Fruit fly (Drosophila melanogaster): ENCODE measurements around the gene ND-B8.

Gene ND-B8

dm6 chr2L:4458119-4459056 lies 4.0 kb downstream of the ND-B8 start, which contains the start of gene RpL27A (continued):
- TF ChIP-seq jigr1 (GFP tag; IDR thresholded peaks at IDR 0.05) (0 out of 3 replicates have a peak, but pooled peaks have one; percentile 25), schlank (tag; optimal IDR thresholded peaks at IDR 0.05) (peak; percentile 84), chm (GFP tag; IDR thresholded peaks at IDR 0.05) (peak; percentile 95), CG10565 (GFP tag; optimal IDR thresholded peaks at IDR 0.05) (no peak), nerfin-2 (GFP tag; IDR thresholded peaks at IDR 0.05; ENCODE audit: partially characterized antibody) (no peak; the same call in 1 of the 2 replicates), Nf-YC (tag; optimal IDR thresholded peaks at IDR 0.05) (peak; percentile 58), Dp (GFP tag; optimal IDR thresholded peaks at IDR 0.05) (peak; percentile 72), hbn (GFP tag; IDR thresholded peaks at IDR 0.05; ENCODE audit: partially characterized antibody) (no peak), CkIIα-i1 (GFP tag; IDR thresholded peaks at IDR 0.05) (peak; percentile 60; the same call in 1 of the 2 replicates), pho (GFP tag; optimal IDR thresholded peaks at IDR 0.05) (peak; percentile 57), CG14050 (GFP tag; IDR thresholded peaks at IDR 0.05) (peak; percentile 70), knrl (GFP tag; IDR thresholded peaks at IDR 0.05; ENCODE audit: partially characterized antibody) (peak; percentile 65), scrt (GFP tag; optimal IDR thresholded peaks at IDR 0.05) (peak; percentile 73), HmgD (GFP tag; optimal IDR thresholded peaks at IDR 0.05) (peak; percentile 39), CG11723 (GFP tag; optimal IDR thresholded peaks at IDR 0.05) (peak; percentile 82), CG12236 (GFP tag; optimal IDR thresholded peaks at IDR 0.05) (peak; percentile 64), Antp (GFP tag; optimal IDR thresholded peaks at IDR 0.05) (peak; percentile 49), dati (GFP tag; IDR thresholded peaks at IDR 0.05) (peak; percentile 76), CG6654 (GFP tag; optimal IDR thresholded peaks at IDR 0.05) (peak; percentile 63), CG16815 (GFP tag; optimal IDR thresholded peaks at IDR 0.05) (peak; percentile 47), CG34224 (GFP tag; IDR thresholded peaks at IDR 0.05; ENCODE audit: partially characterized antibody) (no peak), tio (GFP tag; optimal IDR thresholded peaks at IDR 0.05) (no peak), eyg (GFP tag; optimal IDR thresholded peaks at IDR 0.05) (peak; percentile 55), BEAF-32 (GFP tag; optimal IDR thresholded peaks at IDR 0.05) (peak; percentile 76), danr (GFP tag; IDR thresholded peaks at IDR 0.05) (no peak), pfk (GFP tag; optimal IDR thresholded peaks at IDR 0.05) (peak; percentile 78), Ssrp (tag; optimal IDR thresholded peaks at IDR 0.05) (peak; percentile 43), Atf3 (GFP tag; optimal IDR thresholded peaks at IDR 0.05) (peak; percentile 51), gsb (GFP tag; IDR thresholded peaks at IDR 0.05) (peak; percentile 54), yki (optimal IDR thresholded peaks at IDR 0.05) (no peak), Hr78 (GFP tag; optimal IDR thresholded peaks at IDR 0.05) (peak in 1 of 2 experiments; percentile 10), CG6272 (GFP tag; IDR thresholded peaks at IDR 0.05) (peak; percentile 54), hb (GFP tag; IDR thresholded peaks at IDR 0.05; ENCODE audit: partially characterized antibody) (no peak), Lpt (GFP tag; optimal IDR thresholded peaks at IDR 0.05) (no peak), Mad (GFP tag; optimal IDR thresholded peaks at IDR 0.05) (peak; percentile 76), Dip3 (GFP tag; optimal IDR thresholded peaks at IDR 0.05) (peak; percentile 57), CG7745 (tag; optimal IDR thresholded peaks at IDR 0.05) (peak; percentile 39), CG32532 (GFP tag; IDR thresholded peaks at IDR 0.05) (peak; percentile 84), bbx (GFP tag; IDR thresholded peaks at IDR 0.05; ENCODE audit: partially characterized antibody) (peak; percentile 73), Vsx1 (GFP tag; optimal IDR thresholded peaks at IDR 0.05) (peak; percentile 74), Meics (GFP tag; optimal IDR thresholded peaks at IDR 0.05) (peak; percentile 87), ssp (GFP tag; IDR thresholded peaks at IDR 0.05) (peak; percentile 97), BtbVII (GFP tag; optimal IDR thresholded peaks at IDR 0.05) (peak; percentile 80), CG42726 (GFP tag; IDR thresholded peaks at IDR 0.05; ENCODE audit: partially characterized antibody) (peak; percentile 53; the same call in 1 of the 2 replicates), org-1 (GFP tag; optimal IDR thresholded peaks at IDR 0.05) (peak; percentile 73), Hand (GFP tag; optimal IDR thresholded peaks at IDR 0.05) (peak; percentile 69), ATbp (GFP tag; optimal IDR thresholded peaks at IDR 0.05) (peak; percentile 79)
